Worm (Caenorhabditis elegans) whole organism, L4 larva: ENCODE measurements around the gene ZC262.7.

ENCODE experiments used
- F37D6.2 ChIP-seq: sonication (generic microtip); optimal IDR thresholded peaks from 2 replicates; lab custom pipeline; 2016; ENCODE audit warnings: mild to moderate bottlenecking, missing genetic modification characterization, missing compliant biosample characterization
- F44E2.7 ChIP-seq: fragments of 200-800 bp; sonication (Bioruptor generic); IDR thresholded peaks from 2 replicates; pipeline ENCODE4 v2.1.2; 2022; ENCODE audit warnings: missing genetic modification characterization, missing compliant biosample characterization
- F49E8.2 ChIP-seq: sonication (generic microtip); optimal IDR thresholded peaks from 2 replicates; lab custom pipeline; 2016; ENCODE audit warnings: missing compliant biosample characterization, mild to moderate bottlenecking, missing genetic modification characterization, borderline replicate concordance
- Y105C5A.15 ChIP-seq: fragments of 200-800 bp; sonication (Bioruptor generic); IDR thresholded peaks from 2 replicates; pipeline ENCODE4 v1.3.6; 2022; ENCODE audit warnings: missing genetic modification characterization, missing compliant biosample characterization
- Y48G9A.11 ChIP-seq: fragments of 200-800 bp; sonication (Bioruptor generic); IDR thresholded peaks from 2 replicates; pipeline ENCODE4 v1.3.6; 2022; ENCODE audit warnings: missing genetic modification reagents, missing genetic modification characterization, missing compliant biosample characterization
- aha-1 ChIP-seq: fragments of 150-350 bp; peaks from one replicate; lab custom pipeline; 2014; ENCODE audit warnings: missing biosample characterization, missing genetic modification characterization
- ceh-32 ChIP-seq: sonication (generic microtip); optimal IDR thresholded peaks from 2 replicates; lab custom pipeline; 2016; ENCODE audit warnings: mild to moderate bottlenecking, missing genetic modification characterization, missing compliant biosample characterization; ENCODE audit not compliant: poor library complexity
- ceh-82 ChIP-seq: sonication (generic microtip); optimal IDR thresholded peaks from 2 replicates; lab custom pipeline; 2017; ENCODE audit warnings: missing biosample characterization, missing genetic modification characterization
- daf-12 ChIP-seq: fragments of 150-350 bp; optimal IDR thresholded peaks from 2 replicates; lab custom pipeline; 2014; ENCODE audit warnings: missing biosample characterization, missing genetic modification reagents, missing genetic modification characterization
- daf-16 ChIP-seq, 3 experiments: sonication (generic microtip); optimal IDR thresholded peaks; 2 replicates each; lab custom pipeline; 2016 to 2017; ENCODE audit warnings: missing genetic modification characterization in 3 of 3, missing genetic modification reagents in 3 of 3, mild to moderate bottlenecking in 2 of 3, missing compliant biosample characterization in 2 of 3, missing biosample characterization in 1 of 3, moderate library complexity in 1 of 3
- daf-19 ChIP-seq: fragments of 200-800 bp; sonication (Bioruptor generic); conservative IDR thresholded peaks from 2 replicates; pipeline ENCODE4 v1.3.6; 2022; ENCODE audit warnings: missing genetic modification characterization, missing compliant biosample characterization
- dve-1 ChIP-seq: sonication (generic microtip); optimal IDR thresholded peaks from 2 replicates; lab custom pipeline; 2017; ENCODE audit warnings: antibody characterized with exemption, mild to moderate bottlenecking, missing genetic modification characterization, missing compliant biosample characterization; ENCODE audit not compliant: insufficient read depth
- hif-1 ChIP-seq, 2 experiments: sonication (generic microtip); optimal IDR thresholded peaks; 2 replicates each; lab custom pipeline; 2016 to 2017; ENCODE audit warnings: missing compliant biosample characterization in 2 of 2, missing genetic modification characterization in 2 of 2, missing genetic modification reagents in 2 of 2, missing genotype in 2 of 2, mild to moderate bottlenecking in 1 of 2
- hlh-11 ChIP-seq: fragments of 200-800 bp; sonication (Bioruptor generic); optimal IDR thresholded peaks from 2 replicates; lab custom pipeline; 2018; ENCODE audit warnings: mild to moderate bottlenecking, missing genetic modification characterization, missing compliant biosample characterization
- hlh-30 ChIP-seq: sonication (generic microtip); optimal IDR thresholded peaks from 2 replicates; lab custom pipeline; 2017; ENCODE audit warnings: antibody characterized with exemption, mild to moderate bottlenecking, missing genetic modification characterization, missing compliant biosample characterization; ENCODE audit not compliant: insufficient read depth
- lsy-2 ChIP-seq, 2 experiments: fragments of 150-350 bp in 1 of 2; sonication (generic microtip) in 1 of 2; optimal IDR thresholded peaks; 2 replicates each; lab custom pipeline; 2014 to 2017; ENCODE audit warnings: missing biosample characterization in 2 of 2, missing genetic modification characterization in 2 of 2
- madf-5 ChIP-seq, 2 experiments: fragments of 200-800 bp; sonication (Bioruptor generic); IDR thresholded peaks; 2 replicates each; pipeline ENCODE4 v1.3.6; 2022; ENCODE audit warnings: missing compliant biosample characterization in 2 of 2, missing genetic modification characterization in 2 of 2
- madf-9 ChIP-seq: fragments of 200-800 bp; sonication (Bioruptor generic); conservative IDR thresholded peaks from 2 replicates; pipeline ENCODE4 v1.3.6; 2022; ENCODE audit warnings: missing genetic modification reagents, missing genetic modification characterization, missing compliant biosample characterization
- mdl-1 ChIP-seq, 2 experiments: fragments of 150-350 bp in 1 of 2; sonication (generic microtip) in 1 of 2; optimal IDR thresholded peaks; 2 replicates each; lab custom pipeline; 2014 to 2017; ENCODE audit warnings: missing biosample characterization in 2 of 2, missing genetic modification characterization in 2 of 2
- mes-2 ChIP-seq: sonication (generic microtip); optimal IDR thresholded peaks from 2 replicates; lab custom pipeline; 2016; ENCODE audit warnings: missing genotype, mild to moderate bottlenecking, missing genetic modification characterization, missing compliant biosample characterization; ENCODE audit not compliant: poor library complexity, severe bottlenecking
- nhr-11 ChIP-seq: fragments of 150-350 bp; optimal IDR thresholded peaks from 2 replicates; lab custom pipeline; 2014; ENCODE audit warnings: missing biosample characterization, missing genetic modification characterization
- nhr-48 ChIP-seq: sonication (generic microtip); optimal IDR thresholded peaks from 2 replicates; lab custom pipeline; 2016; ENCODE audit warnings: mild to moderate bottlenecking, missing genetic modification characterization, missing compliant biosample characterization
- nhr-6 ChIP-seq: fragments of 150-350 bp; optimal IDR thresholded peaks from 2 replicates; lab custom pipeline; 2014; ENCODE audit warnings: missing biosample characterization, missing genetic modification characterization
- nhr-76 ChIP-seq: fragments of 150-350 bp; optimal IDR thresholded peaks from 2 replicates; lab custom pipeline; 2014; ENCODE audit warnings: missing biosample characterization, missing genetic modification characterization
- php-3 ChIP-seq: fragments of 200-800 bp; sonication (Bioruptor generic); IDR thresholded peaks from 2 replicates; pipeline ENCODE4 v1.3.6; 2022; ENCODE audit warnings: missing genetic modification reagents, missing genetic modification characterization, missing compliant biosample characterization
- skn-1 ChIP-seq: fragments of 150-350 bp; optimal IDR thresholded peaks from 2 replicates; lab custom pipeline; 2014; ENCODE audit warnings: missing biosample characterization, missing genetic modification characterization
- snpc-4 ChIP-seq: fragments of 150-350 bp; optimal IDR thresholded peaks from 2 replicates; lab custom pipeline; 2014; ENCODE audit warnings: missing biosample characterization, missing genetic modification characterization
- spr-1 ChIP-seq: sonication (generic microtip); optimal IDR thresholded peaks from 2 replicates; lab custom pipeline; 2016; ENCODE audit warnings: mild to moderate bottlenecking, missing genetic modification characterization, missing compliant biosample characterization
- unc-62 ChIP-seq, 3 experiments: fragments of 150-350 bp in 1 of 3; sonication (generic microtip); optimal IDR thresholded peaks in 2 of 3; peaks in 1 of 3; 1 replicate in 1 of 3; 2 replicates in 2 of 3; lab custom pipeline; 2014 to 2017; ENCODE audit warnings: missing biosample characterization in 3 of 3, missing genetic modification characterization in 3 of 3, missing genetic modification reagents in 3 of 3, missing genotype in 1 of 3
- vab-7 ChIP-seq: fragments of 200-800 bp; sonication (Bioruptor generic); IDR thresholded peaks from 2 replicates; pipeline ENCODE4 v1.3.6; 2022; ENCODE audit warnings: missing genetic modification reagents, missing genetic modification characterization, missing compliant biosample characterization
- zfp-2 ChIP-seq: sonication (generic microtip); optimal IDR thresholded peaks from 2 replicates; lab custom pipeline; 2016; ENCODE audit warnings: mild to moderate bottlenecking, missing genetic modification characterization, missing compliant biosample characterization
- zip-11 ChIP-seq: fragments of 200-800 bp; sonication (Bioruptor generic); IDR thresholded peaks from 2 replicates; pipeline ENCODE4 v1.3.6; 2022; ENCODE audit warnings: missing genetic modification characterization, missing compliant biosample characterization

ZC262.7 gene

DNA sequence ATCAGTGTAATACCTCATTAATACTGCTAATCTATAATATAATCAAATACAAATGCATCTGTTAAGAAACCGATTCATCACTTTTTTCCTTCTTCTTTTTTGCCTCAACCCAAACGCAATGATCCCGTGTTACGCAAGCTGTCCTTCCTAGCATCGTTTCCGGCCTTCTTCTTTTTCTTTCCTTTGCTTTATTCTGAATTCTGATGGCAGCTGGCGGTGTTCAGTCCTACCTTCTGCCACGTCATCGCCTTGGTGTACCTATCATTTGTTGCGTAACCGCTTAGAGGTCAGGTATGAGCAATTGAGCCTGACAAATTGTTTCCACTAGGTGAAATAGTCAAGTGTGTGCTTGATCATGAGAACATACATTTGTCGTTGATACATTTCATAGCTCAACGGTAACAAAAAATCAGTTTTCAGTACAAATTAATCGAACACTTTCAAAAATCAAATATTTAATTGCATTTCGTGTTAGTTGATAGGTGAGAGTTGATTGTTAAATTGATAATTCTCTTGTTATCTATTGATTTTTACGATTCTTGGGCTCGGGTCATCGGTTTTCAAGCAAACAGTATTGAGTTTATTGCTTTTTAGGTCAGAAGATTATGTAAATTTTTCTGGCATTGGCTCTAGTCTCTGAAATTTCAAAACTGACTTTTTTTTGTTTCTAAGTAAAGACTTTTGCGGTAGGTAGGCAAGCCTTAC, 45.8 kb downstream of the ZC262.7 start:
- TF ChIP-seq ceh-32 (tag; lab: Kevin White, UChicago) (no peak), nhr-11 (tag; lab: Kevin White, UChicago) (no peak), nhr-48 (tag; lab: Kevin White, UChicago) (no peak), mes-2 (tag; lab: Kevin White, UChicago) (no peak), nhr-6 (tag; lab: Kevin White, UChicago) (no peak), daf-16 (GFP tag; optimal IDR thresholded peaks at IDR 0.05; lab: Kevin White, UChicago) (no peak), daf-16 (tag; optimal IDR thresholded peaks at IDR 0.05; lab: Kevin White, UChicago) (peak; percentile 36), hif-1 (tag; optimal IDR thresholded peaks at IDR 0.05; lab: Kevin White, UChicago) (no peak), dve-1 (tag; lab: Kevin White, UChicago) (no peak), daf-12 (tag; lab: Kevin White, UChicago) (no peak), Y105C5A.15 (GFP tag; lab: Robert Waterston, UW) (no peak), madf-9 (no peak), vab-7 (GFP tag; lab: Robert Waterston, UW) (no peak), ceh-82 (no peak), zfp-2 (tag; lab: Kevin White, UChicago) (no peak), hlh-30 (no peak), php-3 (GFP tag; lab: Robert Waterston, UW) (peak; percentile 58; the same call in 1 of the 2 replicates), F49E8.2 (no peak), hlh-11 (tag; lab: Kevin White, UChicago) (peak; percentile 1), F37D6.2 (tag; lab: Kevin White, UChicago) (no peak), Y48G9A.11 (GFP tag; lab: Robert Waterston, UW) (no peak), daf-19 (GFP tag; lab: Robert Waterston, UW) (no peak), mdl-1 (tag; optimal IDR thresholded peaks at IDR 0.05; lab: Kevin White, UChicago) (no peak), aha-1 (tag; lab: Kevin White, UChicago) (peak; percentile 88), unc-62 (GFP tag; optimal IDR thresholded peaks at IDR 0.05 in 1 of 2; lab: Kevin White, UChicago) (peak in 1 of 2 experiments; percentile 54), unc-62 (tag; optimal IDR thresholded peaks at IDR 0.05; lab: Kevin White, UChicago) (no peak), snpc-4 (tag; lab: Kevin White, UChicago) (no peak), madf-5 (GFP tag; IDR thresholded peaks at IDR 0.05; lab: Robert Waterston, UW) (no peak), nhr-76 (no peak), lsy-2 (tag; optimal IDR thresholded peaks at IDR 0.05; lab: Kevin White, UChicago) (no peak), spr-1 (tag; lab: Kevin White, UChicago) (no peak), zip-11 (GFP tag; lab: Robert Waterston, UW) (no peak), skn-1 (tag; lab: Kevin White, UChicago) (no peak), F44E2.7 (no peak)
